Worm (Caenorhabditis elegans) whole organism, young adult: Measurements from ENCODE around the gene chca-1.

Source experiments
- B0035.1 ChIP-seq: sonication (generic microtip); optimal IDR thresholded peaks from 2 replicates; lab custom pipeline; 2016; ENCODE audit warnings: missing genetic modification characterization, mild to moderate bottlenecking, missing compliant biosample characterization, missing genotype, missing genetic modification reagents
- C06A6.2 ChIP-seq: fragments of 200-800 bp; sonication (Bioruptor generic); conservative IDR thresholded peaks from 2 replicates; pipeline ENCODE4 v1.3.6; 2022; ENCODE audit warnings: missing genetic modification characterization, missing compliant biosample characterization
- C17E4.6 ChIP-seq: fragments of 200-800 bp; sonication (Bioruptor generic); IDR thresholded peaks from 2 replicates; pipeline ENCODE4 v1.3.6; 2022; ENCODE audit warnings: missing genetic modification reagents, missing genetic modification characterization, missing compliant biosample characterization
- D2030.7 ChIP-seq: fragments of 200-800 bp; sonication (Bioruptor generic); IDR thresholded peaks from 2 replicates; pipeline ENCODE4 v1.3.6; 2022; ENCODE audit warnings: missing genetic modification reagents, missing genetic modification characterization, missing compliant biosample characterization
- F22D6.2 ChIP-seq: sonication (generic microtip); optimal IDR thresholded peaks from 2 replicates; lab custom pipeline; 2016; ENCODE audit warnings: mild to moderate bottlenecking, missing genetic modification characterization, missing compliant biosample characterization
- F49E8.2 ChIP-seq: sonication (generic microtip); optimal IDR thresholded peaks from 3 replicates; lab custom pipeline; 2017; ENCODE audit warnings: missing genetic modification characterization, mild to moderate bottlenecking, missing compliant biosample characterization, antibody characterized with exemption, moderate library complexity; ENCODE audit not compliant: insufficient read depth
- Y53F4B.3 ChIP-seq: fragments of 200-800 bp; sonication (Bioruptor generic); IDR thresholded peaks from 2 replicates; pipeline ENCODE4 v1.3.6; 2022; ENCODE audit warnings: missing genetic modification reagents, missing genetic modification characterization, missing compliant biosample characterization
- Y67H2A.10 ChIP-seq: fragments of 200-800 bp; sonication (Bioruptor generic); conservative IDR thresholded peaks from 2 replicates; pipeline ENCODE4 v1.3.6; 2022; ENCODE audit warnings: missing genetic modification reagents, missing genetic modification characterization, missing compliant biosample characterization
- Y95B8A.8 ChIP-seq: fragments of 200-800 bp; sonication (Bioruptor generic); IDR thresholded peaks from 2 replicates; pipeline ENCODE4 v1.3.6; 2022; ENCODE audit warnings: missing genetic modification reagents, missing genetic modification characterization, missing compliant biosample characterization
- ZK185.1 ChIP-seq: sonication (generic microtip); optimal IDR thresholded peaks from 2 replicates; lab custom pipeline; 2016; ENCODE audit warnings: mild to moderate bottlenecking, missing genetic modification characterization, missing compliant biosample characterization; ENCODE audit not compliant: poor library complexity, severe bottlenecking
- ama-1 ChIP-seq, 3 experiments: fragments of 150-350 bp in 1 of 3; sonication (generic microtip) in 2 of 3; optimal IDR thresholded peaks; 2 replicates each; lab custom pipeline; 2014 to 2018; ENCODE audit warnings: missing biosample characterization in 2 of 3, missing genetic modification characterization in 2 of 3, missing genetic modification reagents in 2 of 3
- cebp-1 ChIP-seq, 2 experiments: fragments of 200-800 bp in 1 of 2; sonication (Bioruptor generic) in 1 of 2; sonication (generic microtip) in 1 of 2; IDR thresholded peaks in 1 of 2; optimal IDR thresholded peaks in 1 of 2; 2 replicates each; pipeline versions ENCODE4 v1.3.6 to Lab custom; 2017 to 2022; ENCODE audit warnings: missing compliant biosample characterization in 2 of 2, missing genetic modification characterization in 2 of 2, mild to moderate bottlenecking in 1 of 2, missing genetic modification reagents in 1 of 2, moderate library complexity in 1 of 2
- ceh-100 ChIP-seq: fragments of 200-800 bp; sonication (Bioruptor generic); IDR thresholded peaks from 2 replicates; pipeline ENCODE4 v1.3.6; 2022; ENCODE audit warnings: missing genetic modification reagents, missing genetic modification characterization, missing compliant biosample characterization
- ceh-79 ChIP-seq: sonication (generic microtip); optimal IDR thresholded peaks from 2 replicates; lab custom pipeline; 2017; ENCODE audit warnings: mild to moderate bottlenecking, missing genetic modification characterization, missing compliant biosample characterization
- dox-1 ChIP-seq: fragments of 200-800 bp; sonication (Bioruptor generic); IDR thresholded peaks from 2 replicates; pipeline ENCODE4 v1.3.6; 2022; ENCODE audit warnings: missing genetic modification reagents, missing genetic modification characterization, missing compliant biosample characterization
- ekl-4 ChIP-seq: fragments of 200-800 bp; sonication (Bioruptor generic); IDR thresholded peaks from 2 replicates; pipeline ENCODE4 v1.3.6; 2022; ENCODE audit warnings: missing genetic modification reagents, missing genetic modification characterization, missing compliant biosample characterization
- fkh-3 ChIP-seq: sonication (generic microtip); optimal IDR thresholded peaks from 2 replicates; lab custom pipeline; 2016; ENCODE audit warnings: mild to moderate bottlenecking, missing genetic modification characterization, missing compliant biosample characterization
- gei-17 ChIP-seq: fragments of 200-800 bp; sonication (Bioruptor generic); optimal IDR thresholded peaks from 2 replicates; lab custom pipeline; 2018; ENCODE audit warnings: mild to moderate bottlenecking, missing genetic modification characterization, missing compliant biosample characterization
- him-1 ChIP-seq: sonication (generic microtip); optimal IDR thresholded peaks from 2 replicates; lab custom pipeline; 2016; ENCODE audit warnings: missing genotype, missing genetic modification reagents, missing genetic modification characterization, missing compliant biosample characterization
- hlh-26 ChIP-seq: fragments of 200-800 bp; sonication (Bioruptor generic); conservative IDR thresholded peaks from 2 replicates; pipeline ENCODE4 v1.3.6; 2022; ENCODE audit warnings: missing genetic modification reagents, missing genetic modification characterization, missing compliant biosample characterization
- hrde-1 ChIP-seq: sonication (generic microtip); optimal IDR thresholded peaks from 2 replicates; lab custom pipeline; 2016; ENCODE audit warnings: missing genetic modification characterization, mild to moderate bottlenecking, missing compliant biosample characterization, moderate library complexity, missing genotype, missing genetic modification reagents, borderline replicate concordance
- hsf-1 ChIP-seq: fragments of 200-800 bp; sonication (Bioruptor generic); IDR thresholded peaks from 2 replicates; pipeline ENCODE4 v1.3.6; 2022; ENCODE audit warnings: missing genetic modification reagents, missing genetic modification characterization, missing compliant biosample characterization
- let-526 ChIP-seq: fragments of 200-800 bp; sonication (Bioruptor generic); IDR thresholded peaks from 2 replicates; pipeline ENCODE4 v1.3.6; 2022; ENCODE audit warnings: missing genetic modification reagents, missing genetic modification characterization, missing compliant biosample characterization
- let-607 ChIP-seq, 2 experiments: fragments of 200-800 bp in 1 of 2; sonication (Bioruptor generic) in 1 of 2; sonication (generic microtip) in 1 of 2; optimal IDR thresholded peaks; 2 replicates each; lab custom pipeline; 2016 to 2018; ENCODE audit warnings: mild to moderate bottlenecking in 2 of 2, missing compliant biosample characterization in 2 of 2, missing genetic modification characterization in 2 of 2, moderate library complexity in 2 of 2, missing genotype in 1 of 2
- lin-40 ChIP-seq: sonication (generic microtip); optimal IDR thresholded peaks from 2 replicates; lab custom pipeline; 2016; ENCODE audit warnings: missing genetic modification characterization, mild to moderate bottlenecking, missing compliant biosample characterization, missing genotype, missing genetic modification reagents
- lin-54 ChIP-seq: fragments of 200-800 bp; sonication (Bioruptor generic); optimal IDR thresholded peaks from 2 replicates; lab custom pipeline; 2018; ENCODE audit warnings: mild to moderate bottlenecking, missing genetic modification characterization, missing compliant biosample characterization
- lir-1 ChIP-seq: fragments of 200-800 bp; sonication (Bioruptor generic); conservative IDR thresholded peaks from 2 replicates; pipeline ENCODE4 v1.3.6; 2022; ENCODE audit warnings: missing genetic modification reagents, missing genetic modification characterization, missing compliant biosample characterization
- lsl-1 ChIP-seq: fragments of 200-800 bp; sonication (Bioruptor generic); optimal IDR thresholded peaks from 2 replicates; lab custom pipeline; 2018; ENCODE audit warnings: mild to moderate bottlenecking, missing genetic modification characterization, moderate library complexity, missing compliant biosample characterization
- lsy-27 ChIP-seq: sonication (generic microtip); optimal IDR thresholded peaks from 2 replicates; lab custom pipeline; 2017; ENCODE audit warnings: missing genetic modification characterization, mild to moderate bottlenecking, missing compliant biosample characterization, antibody characterized with exemption, missing genotype, borderline replicate concordance; ENCODE audit not compliant: insufficient read depth
- madf-10 ChIP-seq: sonication (generic microtip); optimal IDR thresholded peaks from 2 replicates; lab custom pipeline; 2016; ENCODE audit warnings: mild to moderate bottlenecking, missing genetic modification characterization, missing compliant biosample characterization
- mcd-1 ChIP-seq: fragments of 200-800 bp; sonication (Bioruptor generic); IDR thresholded peaks from 2 replicates; pipeline ENCODE4 v1.3.6; 2022; ENCODE audit warnings: missing genetic modification reagents, missing genetic modification characterization, missing compliant biosample characterization
- mes-4 ChIP-seq: sonication (generic microtip); optimal IDR thresholded peaks from 2 replicates; lab custom pipeline; 2016; ENCODE audit warnings: missing genotype, missing genetic modification characterization, missing compliant biosample characterization
- nhr-90 ChIP-seq: sonication (generic microtip); optimal IDR thresholded peaks from 2 replicates; lab custom pipeline; 2016; ENCODE audit warnings: missing genotype, mild to moderate bottlenecking, missing genetic modification characterization, missing compliant biosample characterization
- pha-4 ChIP-seq: fragments of 150-350 bp; sonication (generic microtip); optimal IDR thresholded peaks from 2 replicates; lab custom pipeline; 2014; ENCODE audit warnings: missing biosample characterization, missing genetic modification reagents, missing genetic modification characterization
- rec-8 ChIP-seq, 2 experiments: sonication (generic microtip); optimal IDR thresholded peaks; 2 replicates each; lab custom pipeline; 2016; ENCODE audit warnings: mild to moderate bottlenecking in 2 of 2, missing genetic modification characterization in 2 of 2, missing genetic modification reagents in 2 of 2, missing genotype in 2 of 2, missing biosample characterization in 1 of 2, missing compliant biosample characterization in 1 of 2, moderate library complexity in 1 of 2
- rpc-1 ChIP-seq, 2 experiments: fragments of 150-350 bp in 1 of 2; sonication (generic microtip) in 1 of 2; optimal IDR thresholded peaks; 2 replicates each; lab custom pipeline; 2014 to 2018; ENCODE audit warnings: missing biosample characterization in 1 of 2, missing genetic modification characterization in 1 of 2, missing genetic modification reagents in 1 of 2, missing genotype in 1 of 2
- sdz-38 ChIP-seq: sonication (generic microtip); optimal IDR thresholded peaks from 2 replicates; lab custom pipeline; 2016; ENCODE audit warnings: missing genotype, missing genetic modification characterization, missing compliant biosample characterization
- snpc-4 ChIP-seq, 5 experiments: fragments of 150-350 bp in 1 of 5; sonication (generic microtip) in 4 of 5; optimal IDR thresholded peaks; 2 replicates each; lab custom pipeline; 2014 to 2018; ENCODE audit warnings: missing genetic modification characterization in 5 of 5, missing biosample characterization in 3 of 5, antibody characterized with exemption in 2 of 5, mild to moderate bottlenecking in 2 of 5, missing compliant biosample characterization in 2 of 5, missing genotype in 2 of 5, moderate library complexity in 2 of 5, missing genetic modification reagents in 1 of 5
- tlf-1 ChIP-seq: fragments of 200-800 bp; sonication (Bioruptor generic); optimal IDR thresholded peaks from 2 replicates; lab custom pipeline; 2018; ENCODE audit warnings: mild to moderate bottlenecking, missing genetic modification characterization, missing compliant biosample characterization
- zim-3 ChIP-seq: sonication (generic microtip); optimal IDR thresholded peaks from 2 replicates; lab custom pipeline; 2017; ENCODE audit warnings: mild to moderate bottlenecking, missing genetic modification characterization, moderate library complexity, missing compliant biosample characterization
- ztf-26 ChIP-seq: sonication (generic microtip); optimal IDR thresholded peaks from 2 replicates; lab custom pipeline; 2017; ENCODE audit warnings: missing genetic modification characterization, missing compliant biosample characterization
- ztf-6 ChIP-seq: fragments of 200-800 bp; sonication (Bioruptor generic); IDR thresholded peaks from 2 replicates; pipeline ENCODE4 v1.3.6; 2022; ENCODE audit warnings: missing genetic modification reagents, missing genetic modification characterization, missing compliant biosample characterization

chca-1 gene

ce11 chrIV:9669969-9670368 is 18.8 kb downstream of the chca-1 start (continued):
- TF ChIP-seq ztf-26 (tag; lab: Kevin White, UChicago) (peak; percentile 12), mcd-1 (GFP tag; lab: Robert Waterston, UW) (0 out of 2 replicates have a peak, but pooled peaks have one; percentile 17), cebp-1 (GFP tag; IDR thresholded peaks at IDR 0.05; lab: Robert Waterston, UW) (no peak), cebp-1 (tag; optimal IDR thresholded peaks at IDR 0.05; lab: Kevin White, UChicago) (peak; percentile 36), him-1 (no peak)

ce11 chrIV:9671001-9671652 is 19.9 kb downstream of the chca-1 start:
- TF ChIP-seq D2030.7 (GFP tag; lab: Robert Waterston, UW), result no peak
- no peak for TF ChIP-seq F49E8.2
- TF ChIP-seq C17E4.6 (GFP tag; lab: Robert Waterston, UW), result no peak
- TF ChIP-seq lsl-1, result no peak
- no peak for TF ChIP-seq Y67H2A.10 (GFP tag; lab: Robert Waterston, UW)
- TF ChIP-seq Y95B8A.8 (GFP tag; lab: Robert Waterston, UW), result no peak
- TF ChIP-seq ZK185.1, result peak; percentile 26
- TF ChIP-seq lsy-27, result no peak
- TF ChIP-seq dox-1 (GFP tag; lab: Robert Waterston, UW), result no peak; the same call in 1 of the 2 replicates
- no peak for TF ChIP-seq hrde-1 (tag; lab: Kevin White, UChicago)
- TF ChIP-seq hsf-1, result no peak
- no peak for TF ChIP-seq madf-10 (tag; lab: Kevin White, UChicago)
- peak; percentile 76 for TF ChIP-seq pha-4
- peak; percentile 20 for TF ChIP-seq tlf-1 (GFP tag; lab: Kevin White, UChicago)
- peak; percentile 67 for TF ChIP-seq lin-40 (tag; lab: Kevin White, UChicago)
- TF ChIP-seq ceh-79 (tag; lab: Kevin White, UChicago), result no peak
- no peak for TF ChIP-seq ceh-100
- no peak for TF ChIP-seq fkh-3 (tag; lab: Kevin White, UChicago)
- TF ChIP-seq cebp-1 (GFP tag; IDR thresholded peaks at IDR 0.05; lab: Robert Waterston, UW), result no peak
- TF ChIP-seq cebp-1 (tag; optimal IDR thresholded peaks at IDR 0.05; lab: Kevin White, UChicago), result peak; percentile 74
- no peak for TF ChIP-seq ekl-4 (GFP tag; lab: Robert Waterston, UW)
- no peak for TF ChIP-seq zim-3 (tag; lab: Kevin White, UChicago)
- peak; percentile 10 for TF ChIP-seq lin-54 (GFP tag; lab: Kevin White, UChicago)
- TF ChIP-seq let-526 (GFP tag; lab: Robert Waterston, UW), result no peak
- TF ChIP-seq hlh-26 (GFP tag; lab: Robert Waterston, UW), result no peak
- TF ChIP-seq sdz-38 (tag; lab: Kevin White, UChicago), result no peak
- TF ChIP-seq rec-8 (tag; optimal IDR thresholded peaks at IDR 0.05; lab: Kevin White, UChicago), result no peak
- TF ChIP-seq ama-1 (optimal IDR thresholded peaks at IDR 0.05; lab: Kevin White, UChicago), result peak; percentile 58
- no peak for TF ChIP-seq ama-1 (GFP tag; optimal IDR thresholded peaks at IDR 0.05; lab: Kevin White, UChicago)
- no peak for TF ChIP-seq mes-4 (tag; lab: Kevin White, UChicago)
- TF ChIP-seq rpc-1 (optimal IDR thresholded peaks at IDR 0.05; lab: Kevin White, UChicago), result no peak
- no peak for TF ChIP-seq rpc-1 (tag; optimal IDR thresholded peaks at IDR 0.05; lab: Kevin White, UChicago)
- TF ChIP-seq nhr-90, result no peak
- no peak for TF ChIP-seq F22D6.2
- TF ChIP-seq ztf-6 (GFP tag; lab: Robert Waterston, UW), result no peak
- no peak for TF ChIP-seq snpc-4 (GFP tag; optimal IDR thresholded peaks at IDR 0.05; lab: Kevin White, UChicago)
- peak in 1 of 4 experiments; percentile 11 for TF ChIP-seq snpc-4 (tag; optimal IDR thresholded peaks at IDR 0.05; lab: Kevin White, UChicago)
- no peak for TF ChIP-seq B0035.1
- no peak for TF ChIP-seq lir-1
- TF ChIP-seq gei-17 (GFP tag; lab: Kevin White, UChicago), result no peak
- TF ChIP-seq Y53F4B.3 (GFP tag; lab: Robert Waterston, UW), result no peak
- TF ChIP-seq C06A6.2, result 0 out of 2 replicates have a peak, but pooled peaks have one; percentile 46
- TF ChIP-seq let-607 (tag; optimal IDR thresholded peaks at IDR 0.05; lab: Kevin White, UChicago), result peak in 1 of 2 experiments; percentile 46
